Worm (Caenorhabditis elegans) whole organism, late embryonic: ENCODE measurements around the gene F09B12.5.

Experiments
- Y22D7AL.16 ChIP-seq: sonication (generic microtip); optimal IDR thresholded peaks from 2 replicates; lab custom pipeline; 2016; ENCODE audit warnings: missing genetic modification characterization, missing compliant biosample characterization
- ama-1 ChIP-seq: fragments of 150-350 bp; optimal IDR thresholded peaks from 2 replicates; lab custom pipeline; 2014
- ceh-2 ChIP-seq: sonication (generic microtip); optimal IDR thresholded peaks from 2 replicates; lab custom pipeline; 2016; ENCODE audit warnings: missing genotype, missing genetic modification characterization, missing compliant biosample characterization
- ceh-48 ChIP-seq: sonication (generic microtip); optimal IDR thresholded peaks from 2 replicates; lab custom pipeline; 2016; ENCODE audit warnings: missing genetic modification characterization, inconsistent platforms, missing compliant biosample characterization
- dve-1 ChIP-seq: sonication (generic microtip); optimal IDR thresholded peaks from 2 replicates; lab custom pipeline; 2017; ENCODE audit warnings: antibody characterized with exemption, mild to moderate bottlenecking, missing genetic modification characterization, missing compliant biosample characterization
- lin-11 ChIP-seq: fragments of 200-800 bp; sonication (Bioruptor generic); optimal IDR thresholded peaks from 2 replicates; lab custom pipeline; 2018; ENCODE audit warnings: mild to moderate bottlenecking, missing genetic modification characterization, missing compliant biosample characterization
- pat-9 ChIP-seq: fragments of 200-800 bp; sonication (Bioruptor generic); optimal IDR thresholded peaks from 2 replicates; lab custom pipeline; 2018; ENCODE audit warnings: mild to moderate bottlenecking, missing genetic modification characterization, moderate library complexity, missing compliant biosample characterization
- pha-4 ChIP-seq: fragments of 150-350 bp; optimal IDR thresholded peaks from 2 replicates; lab custom pipeline; 2018; ENCODE audit warnings: missing biosample characterization, missing genetic modification reagents, missing genetic modification characterization
- pqm-1 ChIP-seq: sonication (generic microtip); optimal IDR thresholded peaks from 2 replicates; lab custom pipeline; 2016; ENCODE audit warnings: missing genetic modification characterization, missing compliant biosample characterization
- sdc-2 ChIP-seq: sonication (generic microtip); optimal IDR thresholded peaks from 2 replicates; lab custom pipeline; 2016; ENCODE audit warnings: missing genotype, missing genetic modification characterization, missing compliant biosample characterization
- unc-55 ChIP-seq: sonication (generic microtip); optimal IDR thresholded peaks from 2 replicates; lab custom pipeline; 2017; ENCODE audit warnings: missing biosample characterization, missing genetic modification reagents, missing genetic modification characterization
- unc-86 ChIP-seq: sonication (generic microtip); optimal IDR thresholded peaks from 2 replicates; lab custom pipeline; 2016; ENCODE audit warnings: missing genetic modification characterization, missing compliant biosample characterization

- TF ChIP-seq ama-1 (no peak), lin-11 (no peak), unc-86 (tag; lab: Kevin White, UChicago) (no peak), unc-55 (no peak), ceh-48 (no peak), Y22D7AL.16 (no peak), pqm-1 (no peak), sdc-2 (tag; lab: Kevin White, UChicago) (no peak), pha-4 (tag; lab: Kevin White, UChicago) (no peak), dve-1 (tag; lab: Kevin White, UChicago) (no peak), pat-9 (no peak), ceh-2 (tag; lab: Kevin White, UChicago) (no peak)
Observed at ce11 chrX:15050006-15050405, 34.5 kb upstream of the F09B12.5 start.
